Worm (Caenorhabditis elegans): ENCODE results near the gene T26H5.4.

DNA sequence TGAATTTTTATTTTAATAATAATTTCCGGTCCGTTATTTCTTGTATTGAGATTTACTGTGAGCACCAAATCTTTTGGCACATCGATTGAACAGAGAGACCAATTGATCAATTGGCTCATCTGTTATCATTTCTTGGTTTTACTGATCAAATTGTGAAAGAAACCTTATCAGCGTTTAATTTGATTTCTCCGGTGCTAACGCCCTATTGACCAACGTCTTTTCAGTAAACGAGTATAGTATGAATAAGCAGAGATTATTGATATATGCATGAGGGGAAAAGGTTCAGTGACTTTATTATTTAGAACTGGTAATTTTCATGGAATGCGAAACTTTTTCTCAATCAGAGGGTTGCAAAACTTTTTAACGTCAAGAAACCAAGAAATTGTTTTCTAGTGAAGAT lies 30.6 kb upstream of the T26H5.4 start:
- TF ChIP-seq elt-2 (tag; optimal IDR thresholded peaks at IDR 0.05), result peak; percentile 46
- TF ChIP-seq hlh-6 (tag; optimal IDR thresholded peaks at IDR 0.05), result no peak
- no peak for TF ChIP-seq unc-42 (tag; optimal IDR thresholded peaks at IDR 0.05)
- no peak for TF ChIP-seq unc-86 (tag; optimal IDR thresholded peaks at IDR 0.05)
- TF ChIP-seq sox-4 (tag; optimal IDR thresholded peaks at IDR 0.05), result no peak
- no peak for TF ChIP-seq ceh-24 (tag; optimal IDR thresholded peaks at IDR 0.05)
- no peak for TF ChIP-seq ztf-16 (tag; optimal IDR thresholded peaks at IDR 0.05)
- no peak for TF ChIP-seq hlh-30 (tag; optimal IDR thresholded peaks at IDR 0.05; ENCODE audit: insufficient read depth)
- TF ChIP-seq ama-1 (optimal IDR thresholded peaks at IDR 0.05), result no peak
- no peak for TF ChIP-seq ceh-30 (tag; optimal IDR thresholded peaks at IDR 0.05)
- no peak for TF ChIP-seq nhr-11 (tag; optimal IDR thresholded peaks at IDR 0.05)
- TF ChIP-seq ceh-19 (GFP tag; optimal IDR thresholded peaks at IDR 0.05), result no peak

Data from whole organism, late embryonic.